Worm (Caenorhabditis elegans): ENCODE data around the gene W03H9.1.

Gene W03H9.1

ce11 chrII:14142098-14142554 lies 7.8 kb downstream of the W03H9.1 start, which contains the start of gene cacn-1:
TSS of gene cacn-1 (minus strand) at chrII:14142148.
- TF ChIP-seq lsy-2 (tag; optimal IDR thresholded peaks at IDR 0.05) (peak; percentile 8), ces-1 (GFP tag; optimal IDR thresholded peaks at IDR 0.05) (peak; percentile 30), sptf-1 (tag; optimal IDR thresholded peaks at IDR 0.05) (peak; percentile 7)

DNA sequence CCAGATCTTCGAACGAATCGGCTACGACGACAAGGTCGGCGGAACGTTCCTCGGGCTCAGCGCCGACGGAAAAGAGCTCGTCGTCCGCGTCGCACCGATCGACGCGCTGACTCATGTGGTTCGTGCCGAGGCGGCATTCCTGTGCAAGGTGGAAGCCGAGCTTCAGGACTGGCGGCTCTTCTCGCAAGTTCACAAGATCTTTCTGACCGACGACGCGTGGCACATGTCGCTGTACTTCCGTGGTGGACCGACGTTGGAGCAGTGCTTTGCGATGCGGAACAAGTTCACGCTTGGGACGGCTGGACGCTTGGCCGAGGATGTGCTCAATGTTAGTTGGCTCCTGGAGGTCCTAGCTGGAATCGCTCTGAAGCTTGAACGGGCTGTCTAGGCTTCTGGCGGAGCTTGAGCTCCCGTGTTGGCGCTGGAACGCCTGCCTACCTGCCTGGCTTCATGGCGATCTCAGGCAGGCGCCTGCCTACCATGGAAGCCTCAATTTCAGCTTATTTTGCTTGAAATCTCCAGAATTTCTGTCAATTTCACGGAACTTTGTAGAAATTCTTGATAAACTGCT lies 11.0 kb downstream of the W03H9.1 start:
- no peak for TF ChIP-seq ztf-11 (tag; optimal IDR thresholded peaks at IDR 0.05)
- TF ChIP-seq ceh-83 (GFP tag; optimal IDR thresholded peaks at IDR 0.05) = no peak
- TF ChIP-seq zip-8 (tag; optimal IDR thresholded peaks at IDR 0.05) = no peak
- TF ChIP-seq lin-13 (tag; optimal IDR thresholded peaks at IDR 0.05) = no peak
- no peak for TF ChIP-seq ceh-43 (GFP tag; optimal IDR thresholded peaks at IDR 0.05)
- no peak for TF ChIP-seq sptf-1 (tag; optimal IDR thresholded peaks at IDR 0.05)

DNA sequence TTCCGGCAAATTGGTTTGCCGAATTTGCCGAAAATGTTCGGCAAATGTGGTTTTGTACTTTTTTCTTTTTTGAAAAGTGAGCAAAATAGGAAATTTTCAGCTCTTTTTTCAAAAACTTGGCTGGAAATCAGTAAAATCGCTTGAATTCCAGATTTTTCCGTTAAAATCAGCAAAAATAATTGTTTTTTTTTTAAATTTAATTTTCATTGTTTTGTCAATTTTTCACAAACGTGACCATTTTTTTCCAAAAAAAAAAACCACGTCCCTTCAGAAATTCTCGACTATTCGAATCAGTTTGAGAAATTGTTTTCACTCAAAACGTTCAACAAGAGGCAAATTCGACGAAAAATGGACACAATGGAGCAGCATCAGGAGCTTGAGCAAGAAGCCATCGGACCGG lies 12.4 kb downstream of the W03H9.1 start, which contains the start of gene K09E4.1:
Gene K09E4.1 (plus strand): TSS at position 301 of the 400 bp plus-strand sequence.
- TF ChIP-seq mep-1 (tag; optimal IDR thresholded peaks at IDR 0.05) (no peak), nhr-12 (tag; optimal IDR thresholded peaks at IDR 0.05) (no peak), flh-1 (GFP tag; optimal IDR thresholded peaks at IDR 0.05) (no peak), bed-3 (GFP tag; optimal IDR thresholded peaks at IDR 0.05) (no peak)

ce11 chrII:14136302-14136701 lies 13.6 kb downstream of the W03H9.1 start:
- TF ChIP-seq ham-2 (GFP tag; optimal IDR thresholded peaks at IDR 0.05) (no peak), nhr-12 (tag; optimal IDR thresholded peaks at IDR 0.05) (no peak), pha-4 (tag; optimal IDR thresholded peaks at IDR 0.05) (no peak), M03D4.4 (tag; optimal IDR thresholded peaks at IDR 0.05) (no peak), unc-120 (tag; optimal IDR thresholded peaks at IDR 0.05; ENCODE audit: poor library complexity, severe bottlenecking) (no peak), snpc-4 (tag; optimal IDR thresholded peaks at IDR 0.05) (no peak), nhr-76 (tag; optimal IDR thresholded peaks at IDR 0.05) (no peak), bed-3 (GFP tag; optimal IDR thresholded peaks at IDR 0.05) (no peak)

DNA sequence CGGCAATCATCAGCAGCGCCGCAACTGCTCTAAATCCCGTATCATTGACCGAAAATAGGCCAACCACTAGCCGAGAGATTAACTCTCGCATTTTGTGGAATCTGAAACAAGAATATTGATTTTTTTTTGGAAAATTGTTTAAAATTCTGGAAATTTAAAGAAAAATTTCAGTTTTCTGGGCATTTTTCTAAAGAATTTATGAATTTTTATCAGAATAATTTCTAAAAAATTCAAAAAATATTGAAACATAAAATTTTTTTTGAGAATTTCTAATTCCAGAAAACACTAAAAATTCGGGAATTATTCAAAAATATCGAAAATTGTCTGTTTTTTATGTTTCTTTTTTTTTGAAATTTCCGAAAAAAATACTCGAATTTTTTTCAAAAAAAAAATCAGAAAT lies 17.2 kb downstream of the W03H9.1 start, which contains the start of gene algn-3:
Gene algn-3 (minus strand): TSS at position 101 of the 400 bp plus-strand sequence.
- TF ChIP-seq unc-62 (GFP tag; optimal IDR thresholded peaks at IDR 0.05) = no peak
- TF ChIP-seq nhr-237 (tag; optimal IDR thresholded peaks at IDR 0.05) = no peak
- TF ChIP-seq flh-1 (GFP tag; optimal IDR thresholded peaks at IDR 0.05) = no peak
- TF ChIP-seq unc-120 (tag; optimal IDR thresholded peaks at IDR 0.05; ENCODE audit: poor library complexity, severe bottlenecking) = no peak
- no peak for TF ChIP-seq ceh-39 (tag; optimal IDR thresholded peaks at IDR 0.05)
- TF ChIP-seq nhr-2 (tag; optimal IDR thresholded peaks at IDR 0.05) = no peak
- no peak for TF ChIP-seq ham-2 (GFP tag; optimal IDR thresholded peaks at IDR 0.05)
- TF ChIP-seq bed-3 (GFP tag; optimal IDR thresholded peaks at IDR 0.05) = no peak
- no peak for TF ChIP-seq snpc-4 (tag; optimal IDR thresholded peaks at IDR 0.05)
- TF ChIP-seq elt-3 (tag; optimal IDR thresholded peaks at IDR 0.05) = no peak
- no peak for TF ChIP-seq sptf-1 (tag; optimal IDR thresholded peaks at IDR 0.05)

- TF ChIP-seq lsy-2 (tag; optimal IDR thresholded peaks at IDR 0.05) = no peak
- no peak for TF ChIP-seq flh-1 (GFP tag; optimal IDR thresholded peaks at IDR 0.05)
- TF ChIP-seq nhr-76 (tag; optimal IDR thresholded peaks at IDR 0.05) = no peak
- no peak for TF ChIP-seq sem-2 (GFP tag; optimal IDR thresholded peaks at IDR 0.05)
- TF ChIP-seq M03D4.4 (tag; optimal IDR thresholded peaks at IDR 0.05) = no peak
- TF ChIP-seq unc-120 (tag; optimal IDR thresholded peaks at IDR 0.05; ENCODE audit: poor library complexity, severe bottlenecking) = no peak
- no peak for TF ChIP-seq ceh-39 (tag; optimal IDR thresholded peaks at IDR 0.05)
- TF ChIP-seq zip-8 (tag; optimal IDR thresholded peaks at IDR 0.05) = no peak
- TF ChIP-seq snpc-4 (tag; optimal IDR thresholded peaks at IDR 0.05) = no peak
Observed at ce11 chrII:14129191-14129590, 20.7 kb downstream of the W03H9.1 start.

ce11 chrII:14126841-14127240 lies 23.1 kb downstream of the W03H9.1 start, which contains the start of gene K09E4.3:
TSS of gene K09E4.3 (minus strand) at chrII:14126941.
- TF ChIP-seq unc-39 (tag; optimal IDR thresholded peaks at IDR 0.05) = no peak
- no peak for TF ChIP-seq snpc-4 (tag; optimal IDR thresholded peaks at IDR 0.05)
- TF ChIP-seq elt-1 (tag; optimal IDR thresholded peaks at IDR 0.05; ENCODE audit: borderline replicate concordance, insufficient read depth) = no peak
- TF ChIP-seq M03D4.4 (tag; optimal IDR thresholded peaks at IDR 0.05) = no peak
- no peak for TF ChIP-seq mep-1 (tag; optimal IDR thresholded peaks at IDR 0.05)
- TF ChIP-seq mab-5 (tag; optimal IDR thresholded peaks at IDR 0.05) = no peak
- TF ChIP-seq ceh-83 (GFP tag; optimal IDR thresholded peaks at IDR 0.05) = no peak
- TF ChIP-seq nhr-2 (tag; optimal IDR thresholded peaks at IDR 0.05) = no peak
- TF ChIP-seq sptf-1 (tag; optimal IDR thresholded peaks at IDR 0.05) = no peak
